Worm (Caenorhabditis elegans) whole organism, late embryonic: ENCODE measurements around the gene F38A5.8.
"Not testable (repeated sequence)": the region's sequence is repeated elsewhere in the genome, so short reads cannot be mapped to it uniquely, and the experiment has no call there.

Experiments used
- C38D4.7 ChIP-seq: fragments of 200-800 bp; sonication (Bioruptor generic); optimal IDR thresholded peaks from 2 replicates; lab custom pipeline; 2018; ENCODE audit warnings: mild to moderate bottlenecking, missing genetic modification characterization, moderate library complexity, missing compliant biosample characterization
- ceh-45 ChIP-seq: fragments of 200-800 bp; sonication (Bioruptor generic); IDR thresholded peaks from 2 replicates; pipeline ENCODE4 v1.3.6; 2022; ENCODE audit warnings: missing genetic modification reagents, missing genetic modification characterization, missing compliant biosample characterization
- dve-1 ChIP-seq: sonication (generic microtip); optimal IDR thresholded peaks from 2 replicates; lab custom pipeline; 2017; ENCODE audit warnings: antibody characterized with exemption, mild to moderate bottlenecking, missing genetic modification characterization, missing compliant biosample characterization
- fax-1 ChIP-seq: sonication (generic microtip); optimal IDR thresholded peaks from 2 replicates; lab custom pipeline; 2016; ENCODE audit warnings: missing genotype, missing genetic modification characterization, missing compliant biosample characterization
- fkh-10 ChIP-seq: fragments of 150-350 bp; optimal IDR thresholded peaks from 2 replicates; lab custom pipeline; 2014; ENCODE audit warnings: missing biosample characterization, missing genetic modification reagents, missing genetic modification characterization
- pat-9 ChIP-seq: fragments of 200-800 bp; sonication (Bioruptor generic); optimal IDR thresholded peaks from 2 replicates; lab custom pipeline; 2018; ENCODE audit warnings: mild to moderate bottlenecking, missing genetic modification characterization, moderate library complexity, missing compliant biosample characterization
- pax-1 ChIP-seq: fragments of 150-350 bp; optimal IDR thresholded peaks from 2 replicates; lab custom pipeline; 2014; ENCODE audit warnings: missing biosample characterization, missing genetic modification characterization
- pha-4 ChIP-seq: fragments of 150-350 bp; optimal IDR thresholded peaks from 2 replicates; lab custom pipeline; 2018; ENCODE audit warnings: missing biosample characterization, missing genetic modification reagents, missing genetic modification characterization
- pqm-1 ChIP-seq: sonication (generic microtip); optimal IDR thresholded peaks from 2 replicates; lab custom pipeline; 2016; ENCODE audit warnings: missing genetic modification characterization, missing compliant biosample characterization
- sox-2 ChIP-seq: fragments of 200-800 bp; sonication (Bioruptor generic); IDR thresholded peaks from 2 replicates; pipeline ENCODE4 v1.3.6; 2022; ENCODE audit warnings: missing genetic modification reagents, missing genetic modification characterization, missing compliant biosample characterization
- sox-4 ChIP-seq: sonication (generic microtip); optimal IDR thresholded peaks from 2 replicates; lab custom pipeline; 2017; ENCODE audit warnings: mild to moderate bottlenecking, missing genetic modification characterization, inconsistent platforms, missing compliant biosample characterization

DNA sequence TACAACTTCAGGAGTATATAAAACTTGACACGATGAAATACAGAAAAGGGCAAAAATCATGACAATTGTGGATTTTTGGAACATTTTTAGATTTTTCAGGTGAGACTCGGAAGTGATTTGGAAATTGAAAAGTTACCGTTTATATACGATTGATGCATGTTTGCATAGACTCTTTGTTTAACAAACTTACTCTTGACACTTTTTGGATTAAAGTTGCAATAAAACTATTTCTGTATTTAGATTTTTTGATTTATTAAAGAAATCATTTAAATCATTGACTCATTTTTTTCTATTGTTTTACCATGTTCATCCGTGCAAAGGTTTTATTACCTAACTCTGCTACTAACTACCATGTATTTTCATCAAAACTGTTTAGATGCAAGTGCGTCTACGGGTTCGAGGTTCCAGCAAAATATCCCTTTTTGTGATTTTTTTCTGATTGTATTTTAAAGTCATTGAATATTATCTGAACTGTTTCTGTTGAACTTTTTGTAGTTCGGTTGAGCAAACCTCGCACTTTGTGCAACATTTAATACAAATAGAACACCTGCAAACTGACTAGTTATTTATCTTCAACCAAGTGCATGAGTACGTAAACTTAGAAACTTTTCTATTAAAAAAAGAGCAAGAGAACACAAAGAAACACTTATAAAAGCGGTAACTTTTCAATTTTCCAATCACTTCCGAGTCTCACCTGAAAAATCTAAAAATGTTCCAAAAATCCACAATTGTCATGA is 8.4 kb upstream of the F38A5.8 start, which contains the start of the genes nspb-1 and nspb-2:
- not testable (repeated sequence) for TF ChIP-seq pqm-1 (tag; lab: Kevin White, UChicago); C38D4.7 (GFP tag; lab: Kevin White, UChicago); sox-4 (tag; lab: Kevin White, UChicago); pat-9 (tag; lab: Kevin White, UChicago); fax-1 (tag; lab: Kevin White, UChicago); ceh-45 (GFP tag; lab: Robert Waterston, UW); sox-2 (GFP tag; lab: Robert Waterston, UW); pha-4 (tag; lab: Kevin White, UChicago); dve-1 (tag; lab: Kevin White, UChicago); pax-1 (tag; lab: Kevin White, UChicago); fkh-10 (GFP tag; lab: Kevin White, UChicago)
